Worm (Caenorhabditis elegans): Measurements from ENCODE around the gene gst-11.

Gene gst-11

ce11 chrX:3645924-3646323 is 12.4 kb upstream of the gst-11 start:
- TF ChIP-seq elt-1 (tag; optimal IDR thresholded peaks at IDR 0.05), result no peak
- TF ChIP-seq nhr-28 (tag; optimal IDR thresholded peaks at IDR 0.05), result no peak
- no peak for TF ChIP-seq ztf-4 (tag; optimal IDR thresholded peaks at IDR 0.05)
- TF ChIP-seq nhr-11 (tag; optimal IDR thresholded peaks at IDR 0.05), result no peak
- no peak for TF ChIP-seq tbx-2 (tag; optimal IDR thresholded peaks at IDR 0.05)

DNA sequence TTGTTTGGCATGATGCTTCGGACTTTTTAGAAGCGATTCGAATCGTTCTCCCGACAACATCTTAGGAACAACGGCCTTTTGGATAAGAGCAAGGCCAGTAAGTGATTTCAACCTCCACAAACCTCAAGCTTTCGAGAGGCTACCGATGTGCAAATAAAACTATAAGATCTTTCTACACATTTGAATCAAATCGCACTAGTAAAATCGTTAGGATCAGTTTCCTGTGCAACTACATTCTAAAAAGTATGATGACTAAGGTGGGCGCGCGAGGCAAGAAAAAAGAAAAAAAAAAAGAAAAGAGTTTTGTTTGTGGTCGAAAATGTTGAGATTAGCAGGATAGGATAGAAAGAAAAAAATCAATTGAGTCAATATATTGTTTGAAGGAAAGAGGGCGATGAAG is 11.2 kb upstream of the gst-11 start, which contains the start of gene tmem-24:
tmem-24 (minus strand) TSS at position 101 of the 400 bp plus-strand sequence.
- TF ChIP-seq nhr-23 (tag; optimal IDR thresholded peaks at IDR 0.05) (no peak), fkh-10 (GFP tag; optimal IDR thresholded peaks at IDR 0.05) (no peak), ama-1 (optimal IDR thresholded peaks at IDR 0.05) (no peak), unc-62 (GFP tag; optimal IDR thresholded peaks at IDR 0.05) (no peak), fos-1 (tag; optimal IDR thresholded peaks at IDR 0.05) (no peak), fkh-2 (tag; optimal IDR thresholded peaks at IDR 0.05) (no peak), nfya-1 (tag; optimal IDR thresholded peaks at IDR 0.05; ENCODE audit: insufficient read depth) (no peak), eor-1 (tag; optimal IDR thresholded peaks at IDR 0.05) (no peak), egl-27 (tag; optimal IDR thresholded peaks at IDR 0.05) (no peak), nhr-77 (tag; optimal IDR thresholded peaks at IDR 0.05) (no peak), pqm-1 (tag; optimal IDR thresholded peaks at IDR 0.05) (no peak), skn-1 (tag; optimal IDR thresholded peaks at IDR 0.05) (no peak), mml-1 (tag; optimal IDR thresholded peaks at IDR 0.05) (no peak), hmg-11 (tag; optimal IDR thresholded peaks at IDR 0.05) (no peak), ztf-11 (tag; optimal IDR thresholded peaks at IDR 0.05) (no peak), elt-2 (tag; optimal IDR thresholded peaks at IDR 0.05) (no peak), mdl-1 (tag; optimal IDR thresholded peaks at IDR 0.05) (no peak), lsy-12 (tag; optimal IDR thresholded peaks at IDR 0.05) (no peak), zag-1 (tag; optimal IDR thresholded peaks at IDR 0.05) (no peak)

ce11 chrX:3634782-3635181 is 1.2 kb upstream of the gst-11 start:
- TF ChIP-seq ama-1 (optimal IDR thresholded peaks at IDR 0.05) (no peak), R02D3.7 (tag; optimal IDR thresholded peaks at IDR 0.05) (no peak), fkh-10 (GFP tag; optimal IDR thresholded peaks at IDR 0.05) (peak; percentile 5), lin-15B (tag; optimal IDR thresholded peaks at IDR 0.05) (no peak)

DNA sequence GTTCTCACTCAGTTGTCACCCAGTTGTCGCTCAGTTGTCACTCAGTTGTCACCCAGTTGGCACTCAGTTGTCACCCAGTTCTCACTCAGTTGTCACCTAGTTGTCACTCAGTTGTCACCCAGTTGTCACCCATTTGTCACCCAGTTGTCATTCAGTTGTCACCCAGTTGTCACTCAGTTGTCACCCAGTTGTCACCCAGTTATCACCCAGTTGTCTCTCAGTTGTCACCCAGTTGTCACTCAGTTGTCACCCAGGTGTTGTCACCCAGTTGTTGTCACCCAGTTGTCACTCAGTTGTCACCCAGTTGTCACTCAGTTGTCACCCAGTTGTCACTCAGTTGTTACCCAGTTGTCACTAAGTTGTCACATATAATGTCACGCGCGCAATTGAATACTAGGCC is 2.0 kb downstream of the gst-11 start:
- TF ChIP-seq tbx-2 (tag; optimal IDR thresholded peaks at IDR 0.05) (no peak), zag-1 (tag; optimal IDR thresholded peaks at IDR 0.05) (no peak), lin-15B (tag; optimal IDR thresholded peaks at IDR 0.05) (no peak), unc-62 (GFP tag; optimal IDR thresholded peaks at IDR 0.05) (no peak), ztf-11 (tag; optimal IDR thresholded peaks at IDR 0.05) (no peak), eor-1 (tag; optimal IDR thresholded peaks at IDR 0.05) (no peak), nhr-67 (tag; optimal IDR thresholded peaks at IDR 0.05) (no peak), ztf-4 (tag; optimal IDR thresholded peaks at IDR 0.05) (no peak), pha-4 (tag; optimal IDR thresholded peaks at IDR 0.05) (no peak), nhr-11 (tag; optimal IDR thresholded peaks at IDR 0.05) (no peak), nhr-12 (tag; optimal IDR thresholded peaks at IDR 0.05) (no peak)

ce11 chrX:3630090-3630489 is 3.5 kb downstream of the gst-11 start:
- TF ChIP-seq lsy-12 (tag; optimal IDR thresholded peaks at IDR 0.05) (no peak), nhr-67 (tag; optimal IDR thresholded peaks at IDR 0.05) (no peak), fkh-2 (tag; optimal IDR thresholded peaks at IDR 0.05) (no peak), nhr-25 (tag; optimal IDR thresholded peaks at IDR 0.05) (no peak), jun-1 (tag; optimal IDR thresholded peaks at IDR 0.05) (no peak), daf-12 (tag; optimal IDR thresholded peaks at IDR 0.05) (no peak), elt-1 (tag; optimal IDR thresholded peaks at IDR 0.05) (no peak), fos-1 (tag; optimal IDR thresholded peaks at IDR 0.05) (no peak), nhr-12 (tag; optimal IDR thresholded peaks at IDR 0.05) (no peak), ceh-28 (tag; optimal IDR thresholded peaks at IDR 0.05) (no peak)

- TF ChIP-seq ceh-9 (tag; optimal IDR thresholded peaks at IDR 0.05) (no peak), nhr-11 (tag; optimal IDR thresholded peaks at IDR 0.05) (no peak), zag-1 (tag; optimal IDR thresholded peaks at IDR 0.05) (no peak), lsy-12 (tag; optimal IDR thresholded peaks at IDR 0.05) (no peak), nhr-28 (tag; optimal IDR thresholded peaks at IDR 0.05) (no peak), ztf-4 (tag; optimal IDR thresholded peaks at IDR 0.05) (no peak), mml-1 (tag; optimal IDR thresholded peaks at IDR 0.05) (no peak), egl-27 (tag; optimal IDR thresholded peaks at IDR 0.05) (no peak), aly-2 (tag; optimal IDR thresholded peaks at IDR 0.05) (no peak), nhr-25 (tag; optimal IDR thresholded peaks at IDR 0.05) (no peak), nhr-76 (tag; optimal IDR thresholded peaks at IDR 0.05) (no peak)
Observed at ce11 chrX:3628016-3628415, 5.5 kb downstream of the gst-11 start, which contains the start of gene vep-2. Gene vep-2 (plus strand): TSS chrX:3628316.
